Fruit fly (Drosophila melanogaster) whole organism, wandering third instar larva: ENCODE data around the gene CG7985.

ENCODE experiments used
- CG32264 ChIP-seq: fragments of 200-800 bp; sonication (Bioruptor generic); optimal IDR thresholded peaks from 2 replicates; lab custom pipeline; 2016; ENCODE audit warnings: missing biosample characterization, missing genetic modification characterization
- CG9705 ChIP-seq: fragments of 200-800 bp; sonication (Bioruptor generic); optimal IDR thresholded peaks from 2 replicates; lab custom pipeline; 2018; ENCODE audit warnings: missing biosample characterization, mild to moderate bottlenecking, missing genetic modification characterization
- CrebA ChIP-seq: fragments of 200-800 bp; sonication (Bioruptor generic); optimal IDR thresholded peaks from 2 replicates; lab custom pipeline; 2016; ENCODE audit warnings: missing biosample characterization, mild to moderate bottlenecking, missing genetic modification characterization, borderline replicate concordance
- Dfd ChIP-seq: fragments of >200 bp; optimal IDR thresholded peaks from 2 replicates; lab custom pipeline; 2017; ENCODE audit warnings: missing biosample characterization, missing genetic modification characterization
- Dif ChIP-seq: fragments of 200-275, 200-300 bp; sonication (Bioruptor generic); optimal IDR thresholded peaks from 2 replicates; lab custom pipeline; 2018; ENCODE audit warnings: missing biosample characterization, missing genetic modification characterization; ENCODE audit not compliant: partially characterized antibody
- GATAd ChIP-seq: sonication (Bioruptor generic); optimal IDR thresholded peaks from 2 replicates; lab custom pipeline; 2016; ENCODE audit warnings: missing biosample characterization, missing genetic modification characterization
- HLH106 ChIP-seq: fragments of 200-800 bp; optimal IDR thresholded peaks from 3 replicates; lab custom pipeline; 2019; ENCODE audit warnings: missing biosample characterization, mild to moderate bottlenecking, missing genetic modification characterization, moderate library complexity
- Hnf4 ChIP-seq: fragments of 200-800 bp; sonication (Bioruptor generic); optimal IDR thresholded peaks from 2 replicates; lab custom pipeline; 2016; ENCODE audit warnings: missing biosample characterization, mild to moderate bottlenecking, missing genetic modification characterization
- Hr78 ChIP-seq: fragments of >200 bp; optimal IDR thresholded peaks from 2 replicates; lab custom pipeline; 2017; ENCODE audit warnings: missing biosample characterization, missing genetic modification characterization
- Hr83 ChIP-seq: fragments of 200-300 bp; sonication (Bioruptor generic); optimal IDR thresholded peaks from 2 replicates; lab custom pipeline; 2016; ENCODE audit warnings: missing biosample characterization, mild to moderate bottlenecking, missing genetic modification characterization, moderate library complexity; ENCODE audit not compliant: poor library complexity, severe bottlenecking
- Jra ChIP-seq: sonication (Bioruptor generic); optimal IDR thresholded peaks from 2 replicates; lab custom pipeline; 2016; ENCODE audit warnings: missing biosample characterization, missing genetic modification characterization
- Mio ChIP-seq: sonication (Bioruptor generic); optimal IDR thresholded peaks from 2 replicates; lab custom pipeline; 2016; ENCODE audit warnings: missing biosample characterization, missing genetic modification characterization
- Myc ChIP-seq: fragments of >200 bp; optimal IDR thresholded peaks from 2 replicates; lab custom pipeline; 2017
- N ChIP-seq: fragments of >200 bp; optimal IDR thresholded peaks from 2 replicates; lab custom pipeline; 2018; ENCODE audit warnings: missing biosample characterization, missing external identifiers, missing genetic modification characterization
- OdsH ChIP-seq: fragments of 200-800 bp; sonication (Bioruptor generic); optimal IDR thresholded peaks from 2 replicates; lab custom pipeline; 2016; ENCODE audit warnings: missing biosample characterization, mild to moderate bottlenecking, missing genetic modification characterization
- Rel ChIP-seq, 2 experiments: fragments of 200-800 bp; sonication (Bioruptor generic) in 1 of 2; optimal IDR thresholded peaks; 2 replicates in 1 of 2; 3 replicates in 1 of 2; lab custom pipeline; 2016 to 2019; ENCODE audit warnings: mild to moderate bottlenecking in 2 of 2, missing biosample characterization in 2 of 2, missing genetic modification characterization in 2 of 2, moderate library complexity in 1 of 2
- Sp1 ChIP-seq: fragments of 200-800 bp; sonication (Bioruptor generic); optimal IDR thresholded peaks from 3 replicates; lab custom pipeline; 2019; ENCODE audit warnings: missing biosample characterization, mild to moderate bottlenecking, missing genetic modification characterization, moderate library complexity
- Vsx2 ChIP-seq: fragments of 200-300, 225-300 bp; sonication (Bioruptor generic); optimal IDR thresholded peaks from 2 replicates; lab custom pipeline; 2018; ENCODE audit warnings: missing biosample characterization, missing genetic modification characterization; ENCODE audit not compliant: partially characterized antibody
- br ChIP-seq: fragments of 200-800 bp; sonication (Bioruptor generic); optimal IDR thresholded peaks from 2 replicates; lab custom pipeline; 2016; ENCODE audit warnings: missing biosample characterization, missing genetic modification characterization
- brk ChIP-seq: fragments of 200-800 bp; sonication (Bioruptor generic); optimal IDR thresholded peaks from 2 replicates; lab custom pipeline; 2016; ENCODE audit warnings: missing biosample characterization, mild to moderate bottlenecking, missing genetic modification characterization
- dl ChIP-seq, 2 experiments: fragments of 175-275, 200-275 bp in 1 of 2; fragments of 200-275 bp in 1 of 2; sonication (Bioruptor generic); optimal IDR thresholded peaks; lab custom pipeline; 2018; ENCODE audit warnings: mild to moderate bottlenecking in 2 of 2, missing biosample characterization in 2 of 2, missing genetic modification characterization in 2 of 2, moderate library complexity in 2 of 2; ENCODE audit not compliant: partially characterized antibody in 2 of 2, insufficient read depth in 1 of 2
- dsf ChIP-seq: sonication (Bioruptor generic); optimal IDR thresholded peaks from 2 replicates; lab custom pipeline; 2016; ENCODE audit warnings: missing biosample characterization, missing genetic modification characterization, borderline replicate concordance
- ey ChIP-seq: fragments of 200-800 bp; sonication (Bioruptor generic); optimal IDR thresholded peaks from 2 replicates; lab custom pipeline; 2016; ENCODE audit warnings: missing biosample characterization, missing genetic modification characterization
- foxo ChIP-seq, 2 experiments: fragments of 200-800 bp; sonication (Bioruptor generic); optimal IDR thresholded peaks; 2 replicates in 1 of 2; 3 replicates in 1 of 2; lab custom pipeline; 2016 to 2017; ENCODE audit warnings: missing biosample characterization in 2 of 2, missing genetic modification characterization in 2 of 2
- fru ChIP-seq: fragments of 200-800 bp; sonication (Bioruptor generic); optimal IDR thresholded peaks from 3 replicates; lab custom pipeline; 2016; ENCODE audit warnings: missing biosample characterization, mild to moderate bottlenecking, missing genetic modification characterization
- h ChIP-seq: fragments of 200-800 bp; sonication (Bioruptor generic); optimal IDR thresholded peaks from 3 replicates; lab custom pipeline; 2016; ENCODE audit warnings: missing biosample characterization, mild to moderate bottlenecking, missing genetic modification characterization
- jim ChIP-seq: fragments of 175-275, 200-325 bp; sonication (Bioruptor generic); optimal IDR thresholded peaks from 2 replicates; lab custom pipeline; 2016; ENCODE audit warnings: missing biosample characterization, mild to moderate bottlenecking, missing genetic modification characterization
- pan ChIP-seq: fragments of >200 bp; optimal IDR thresholded peaks from 2 replicates; lab custom pipeline; 2017
- psq ChIP-seq: fragments of 200-800 bp; sonication (Bioruptor generic); optimal IDR thresholded peaks from 3 replicates; lab custom pipeline; 2017; ENCODE audit warnings: missing biosample characterization, mild to moderate bottlenecking, missing genetic modification characterization, moderate library complexity
- rgr ChIP-seq: fragments of 200-800 bp; sonication (Bioruptor generic); optimal IDR thresholded peaks from 3 replicates; lab custom pipeline; 2016; ENCODE audit warnings: missing biosample characterization, mild to moderate bottlenecking, missing genetic modification characterization
- sage ChIP-seq: fragments of 200-800 bp; sonication (Bioruptor generic); optimal IDR thresholded peaks from 2 replicates; lab custom pipeline; 2016; ENCODE audit warnings: missing biosample characterization, mild to moderate bottlenecking, missing genetic modification characterization
- sv ChIP-seq: fragments of 200-800 bp; sonication (Bioruptor generic); optimal IDR thresholded peaks from 3 replicates; lab custom pipeline; 2016; ENCODE audit warnings: missing biosample characterization, missing genetic modification characterization
- tai ChIP-seq: sonication (Bioruptor generic); optimal IDR thresholded peaks from 2 replicates; lab custom pipeline; 2016; ENCODE audit warnings: missing biosample characterization, missing genetic modification characterization
- usp ChIP-seq: fragments of >200 bp; optimal IDR thresholded peaks from 2 replicates; lab custom pipeline; 2017; ENCODE audit warnings: missing biosample characterization, missing genetic modification characterization
- woc ChIP-seq: sonication (Bioruptor generic); optimal IDR thresholded peaks from 2 replicates; lab custom pipeline; 2016; ENCODE audit warnings: missing biosample characterization, mild to moderate bottlenecking, missing genetic modification characterization

CG7985 gene

DNA sequence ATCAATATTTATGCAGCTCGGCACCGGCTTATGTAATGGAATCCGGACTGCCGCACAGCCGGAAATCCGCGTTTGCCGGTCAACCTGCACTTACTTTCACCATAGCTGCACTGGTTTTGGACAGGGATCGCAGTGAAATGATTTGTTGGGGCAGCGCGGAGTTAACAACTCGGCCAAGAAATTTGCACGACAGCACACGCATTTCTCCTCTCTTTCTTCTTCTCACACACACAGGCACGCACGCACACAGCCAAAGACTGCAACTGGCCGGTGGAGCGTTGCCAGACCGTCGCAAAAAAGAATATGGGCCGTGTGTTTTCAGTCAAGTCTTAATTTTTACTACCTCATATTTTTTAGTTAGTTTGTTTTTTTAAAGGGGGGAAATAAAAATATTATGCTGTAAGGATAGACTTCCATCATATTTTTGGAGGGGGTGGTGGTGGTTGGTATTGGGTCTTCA lies 33.4 kb upstream of the CG7985 start:
- TF ChIP-seq psq (GFP tag; lab: Kevin White, UChicago) (peak; percentile 8), Mio (GFP tag; lab: Kevin White, UChicago) (no peak), usp (GFP tag; lab: Kevin White, UChicago) (no peak), CG32264 (GFP tag; lab: Kevin White, UChicago) (no peak), sage (GFP tag; lab: Kevin White, UChicago) (no peak), rgr (GFP tag; lab: Kevin White, UChicago) (peak; percentile 24), Dfd (no peak), Dif (GFP tag; lab: Kevin White, UChicago) (no peak), br (GFP tag; lab: Kevin White, UChicago) (peak; percentile 32), Hnf4 (GFP tag; lab: Kevin White, UChicago) (peak; percentile 37), N (GFP tag; lab: Kevin White, UChicago) (no peak), OdsH (GFP tag; lab: Kevin White, UChicago) (no peak), h (peak; percentile 10), ey (GFP tag; lab: Kevin White, UChicago) (peak; percentile 10), Hr83 (GFP tag; lab: Kevin White, UChicago) (peak; percentile 12), CG9705 (peak; percentile 9), foxo (GFP tag; optimal IDR thresholded peaks at IDR 0.05; lab: Kevin White, UChicago) (peak in 1 of 2 experiments; percentile 56), Jra (GFP tag; lab: Kevin White, UChicago) (peak; percentile 32), Hr78 (GFP tag; lab: Kevin White, UChicago) (no peak), Myc (no peak), Vsx2 (GFP tag; lab: Kevin White, UChicago) (no peak), fru (peak; percentile 34), HLH106 (tag; lab: Kevin White, UChicago) (peak; percentile 24), woc (peak; percentile 21), Rel (GFP tag; optimal IDR thresholded peaks at IDR 0.05; lab: Kevin White, UChicago) (no peak), Rel (tag; optimal IDR thresholded peaks at IDR 0.05; lab: Kevin White, UChicago) (peak; percentile 4)

DNA sequence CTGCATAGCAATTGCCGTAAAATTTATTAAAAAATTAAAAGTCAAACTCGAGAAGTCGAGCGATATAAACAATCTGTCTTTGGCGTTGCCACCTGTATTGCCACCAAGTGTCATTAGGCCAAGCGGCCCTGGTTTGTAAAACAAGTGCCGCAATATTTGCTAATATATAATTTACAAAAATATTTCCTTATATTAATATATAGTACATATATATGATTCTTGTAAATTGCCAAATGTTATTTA lies 32.6 kb upstream of the CG7985 start, which contains the start of the genes CG7215 and Prx5:
Gene CG7215 (minus strand): TSS at position 101 of the 243 bp plus-strand sequence.
Gene Prx5 (minus strand): TSS at position 101 of the 243 bp plus-strand sequence.
- no peak for TF ChIP-seq Hr78 (GFP tag; lab: Kevin White, UChicago)
- TF ChIP-seq Vsx2 (GFP tag; lab: Kevin White, UChicago): no peak
- TF ChIP-seq jim (GFP tag; lab: Kevin White, UChicago): no peak
- TF ChIP-seq, all 38 proteins: peak for 0

DNA sequence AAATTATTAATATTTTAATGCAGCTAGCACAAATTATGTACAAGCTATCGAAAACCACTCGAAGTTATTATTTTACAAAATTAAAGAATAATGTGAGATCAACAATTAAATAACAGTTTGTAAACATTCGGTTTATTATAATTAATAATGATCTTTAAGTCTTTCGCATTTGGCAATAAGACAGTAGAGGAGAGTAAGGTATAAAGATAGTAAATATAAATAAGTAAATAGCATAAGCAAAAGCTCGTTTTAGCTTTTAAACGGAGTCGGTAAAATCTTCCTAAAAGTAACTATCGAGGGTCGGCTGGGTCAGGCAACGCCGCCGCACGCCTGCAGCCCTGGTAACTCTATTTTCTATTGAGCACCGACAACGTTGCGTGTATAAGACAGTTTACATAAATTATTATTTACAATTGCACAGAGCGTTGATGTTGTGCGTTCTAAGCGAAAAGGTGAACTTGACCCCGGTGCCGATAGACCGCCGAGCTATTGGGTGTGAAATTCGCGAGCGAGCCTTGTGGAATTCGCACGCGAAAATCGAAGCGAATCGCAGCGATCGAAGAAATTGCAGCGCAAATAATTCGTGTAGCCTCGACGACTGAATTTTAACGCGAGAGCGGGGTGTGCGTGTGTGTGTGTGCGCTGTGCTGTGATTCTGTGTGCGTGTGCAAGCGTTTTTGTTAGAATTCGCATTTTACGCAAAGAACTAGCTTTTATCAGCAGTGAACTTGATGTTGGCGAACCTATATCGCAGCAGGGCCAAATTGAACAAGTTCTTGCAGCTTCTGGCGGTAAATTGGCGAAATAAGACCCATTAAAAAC lies 32.0 kb upstream of the CG7985 start, which contains the start of gene wrd:
Gene wrd (plus strand): TSS at position 342 of the 822 bp plus-strand sequence.
- TF ChIP-seq Mio (GFP tag; lab: Kevin White, UChicago) (no peak), foxo (GFP tag; optimal IDR thresholded peaks at IDR 0.05; lab: Kevin White, UChicago) (peak in 1 of 2 experiments; percentile 52), pan (no peak), woc (peak; percentile 9), sv (no peak), jim (GFP tag; lab: Kevin White, UChicago) (no peak), Sp1 (peak; percentile 9), rgr (GFP tag; lab: Kevin White, UChicago) (peak; percentile 9), Rel (GFP tag; optimal IDR thresholded peaks at IDR 0.05; lab: Kevin White, UChicago) (no peak), Rel (tag; optimal IDR thresholded peaks at IDR 0.05; lab: Kevin White, UChicago) (peak; percentile 14), h (peak; percentile 22), GATAd (no peak), Vsx2 (GFP tag; lab: Kevin White, UChicago) (no peak), HLH106 (tag; lab: Kevin White, UChicago) (peak; percentile 34), fru (peak; percentile 36), dsf (no peak), psq (GFP tag; lab: Kevin White, UChicago) (no peak), Hnf4 (GFP tag; lab: Kevin White, UChicago) (peak; percentile 10), br (GFP tag; lab: Kevin White, UChicago) (peak; percentile 18)

DNA sequence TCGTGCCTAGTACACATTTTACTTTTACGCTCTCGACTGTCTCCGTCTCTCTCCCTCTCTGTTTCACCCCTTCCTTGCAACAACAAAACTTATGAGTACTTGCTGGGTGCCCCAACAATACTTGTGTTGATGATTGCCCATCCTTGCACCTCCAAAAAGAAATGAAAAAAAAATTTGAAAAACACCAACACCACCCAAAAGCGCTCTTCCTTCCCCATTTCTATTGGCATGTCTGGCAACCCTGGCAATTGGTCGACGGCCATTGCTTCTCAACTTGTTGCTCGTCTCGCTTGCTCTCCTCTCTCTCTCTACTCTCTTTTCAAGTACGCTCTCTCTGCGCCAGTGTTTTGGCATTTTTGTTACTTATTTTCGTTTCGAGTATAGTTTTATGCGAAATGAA lies 31.3 kb upstream of the CG7985 start:
- TF ChIP-seq fru (peak; percentile 31), CG9705 (no peak), foxo (GFP tag; optimal IDR thresholded peaks at IDR 0.05; lab: Kevin White, UChicago) (peak in 1 of 2 experiments; percentile 17), N (GFP tag; lab: Kevin White, UChicago) (no peak), sv (no peak), Hr83 (GFP tag; lab: Kevin White, UChicago) (peak; percentile 70), Rel (GFP tag; optimal IDR thresholded peaks at IDR 0.05; lab: Kevin White, UChicago) (no peak), Rel (tag; optimal IDR thresholded peaks at IDR 0.05; lab: Kevin White, UChicago) (peak; percentile 8), Vsx2 (GFP tag; lab: Kevin White, UChicago) (peak; percentile 86), rgr (GFP tag; lab: Kevin White, UChicago) (peak; percentile 58), jim (GFP tag; lab: Kevin White, UChicago) (peak; percentile 1), CG32264 (GFP tag; lab: Kevin White, UChicago) (no peak), Sp1 (peak; percentile 41), CrebA (GFP tag; lab: Kevin White, UChicago) (no peak), Jra (GFP tag; lab: Kevin White, UChicago) (peak; percentile 10), HLH106 (tag; lab: Kevin White, UChicago) (peak; percentile 34), Dfd (no peak), brk (GFP tag; lab: Kevin White, UChicago) (no peak), Hr78 (GFP tag; lab: Kevin White, UChicago) (no peak), tai (GFP tag; lab: Kevin White, UChicago) (no peak), dl (GFP tag; optimal IDR thresholded peaks at IDR 0.05; lab: Kevin White, UChicago; ENCODE audit: insufficient read depth in 1 of 2, partially characterized antibody in 2 of 2) (peak; percentile 97), woc (no peak), h (peak; percentile 29), GATAd (no peak), OdsH (GFP tag; lab: Kevin White, UChicago) (peak; percentile 36), br (GFP tag; lab: Kevin White, UChicago) (no peak), usp (GFP tag; lab: Kevin White, UChicago) (no peak), Mio (GFP tag; lab: Kevin White, UChicago) (no peak), Myc (no peak)
